Fruit fly (Drosophila melanogaster): ENCODE results near the gene CG8066.

The CG8066 gene

dm6 chr3R:14589483-14589882 lies 20.8 kb upstream of the CG8066 start:
- TF ChIP-seq CG12605 (GFP tag; IDR thresholded peaks at IDR 0.05): no peak
- TF ChIP-seq CG15710 (tag; optimal IDR thresholded peaks at IDR 0.05): peak; percentile 17
- peak; percentile 65; the same call in 2 of the 3 replicates for TF ChIP-seq CG4496 (GFP tag; IDR thresholded peaks at IDR 0.05)
- peak; percentile 28 for TF ChIP-seq CG8159 (tag; optimal IDR thresholded peaks at IDR 0.05)
- no peak for TF ChIP-seq gl (tag; optimal IDR thresholded peaks at IDR 0.05)
- TF ChIP-seq Pif1A (GFP tag; optimal IDR thresholded peaks at IDR 0.05): peak; percentile 12
- TF ChIP-seq CG34367 (tag; optimal IDR thresholded peaks at IDR 0.05): no peak
- TF ChIP-seq CG14655 (GFP tag; optimal IDR thresholded peaks at IDR 0.05): peak; percentile 49
- peak; percentile 31 for TF ChIP-seq CG8301 (tag; optimal IDR thresholded peaks at IDR 0.05)

dm6 chr3R:14586480-14587443 lies 18.1 kb upstream of the CG8066 start:
- TF ChIP-seq CG8301 (tag; optimal IDR thresholded peaks at IDR 0.05) (no peak), CG12605 (GFP tag; IDR thresholded peaks at IDR 0.05) (no peak), fd96Ca (GFP tag; IDR thresholded peaks at IDR 0.05) (no peak), CG9948 (tag; optimal IDR thresholded peaks at IDR 0.05) (no peak), CG13204 (GFP tag; optimal IDR thresholded peaks at IDR 0.05) (no peak), CG34367 (tag; optimal IDR thresholded peaks at IDR 0.05) (no peak), EcR (GFP tag; optimal IDR thresholded peaks at IDR 0.05) (no peak), CG8159 (tag; optimal IDR thresholded peaks at IDR 0.05) (no peak), Pif1B (GFP tag; optimal IDR thresholded peaks at IDR 0.05) (no peak), rn (GFP tag; IDR thresholded peaks at IDR 0.05) (no peak), Pif1A (GFP tag; optimal IDR thresholded peaks at IDR 0.05) (no peak), CG15710 (tag; optimal IDR thresholded peaks at IDR 0.05) (no peak)

DNA sequence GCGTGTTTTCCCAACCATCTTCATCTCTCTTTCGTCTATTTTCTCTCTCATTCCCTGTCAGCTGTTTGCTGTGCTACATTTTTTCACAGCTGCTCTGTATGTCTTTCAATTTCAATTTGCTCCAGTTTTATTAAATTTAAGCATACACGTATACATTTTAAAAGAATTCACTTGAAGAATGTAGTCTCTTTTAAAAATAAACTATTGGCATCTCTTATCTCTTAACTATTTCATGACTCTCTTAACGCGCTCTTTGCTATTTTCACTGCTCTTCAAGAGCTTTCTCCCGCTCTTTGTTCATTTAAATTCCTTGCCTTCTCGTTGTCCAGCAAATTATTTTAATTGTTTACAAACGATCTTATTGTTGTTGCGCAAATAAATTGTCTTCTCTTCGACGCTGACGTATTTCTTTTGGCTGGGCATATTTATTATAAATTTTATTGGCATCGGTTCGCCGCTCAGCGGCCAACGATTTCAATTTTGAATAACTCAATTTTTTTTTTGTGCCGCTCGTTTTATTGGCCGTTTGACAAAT lies 11.5 kb upstream of the CG8066 start:
- no peak for TF ChIP-seq CG34367 (tag; optimal IDR thresholded peaks at IDR 0.05)
- no peak for TF ChIP-seq fd96Ca (GFP tag; IDR thresholded peaks at IDR 0.05)
- TF ChIP-seq Pif1A (GFP tag; optimal IDR thresholded peaks at IDR 0.05): no peak
- TF ChIP-seq CG32121 (GFP tag; IDR thresholded peaks at IDR 0.05): no peak
- TF ChIP-seq CG14655 (GFP tag; optimal IDR thresholded peaks at IDR 0.05): no peak
- TF ChIP-seq CG12605 (GFP tag; IDR thresholded peaks at IDR 0.05): no peak
- TF ChIP-seq CG8159 (tag; optimal IDR thresholded peaks at IDR 0.05): no peak
- no peak for TF ChIP-seq CG15710 (tag; optimal IDR thresholded peaks at IDR 0.05)
- no peak for TF ChIP-seq gl (tag; optimal IDR thresholded peaks at IDR 0.05)
- no peak for TF ChIP-seq CG8301 (tag; optimal IDR thresholded peaks at IDR 0.05)
- no peak for TF ChIP-seq rn (GFP tag; IDR thresholded peaks at IDR 0.05)
- TF ChIP-seq CG4496 (GFP tag; IDR thresholded peaks at IDR 0.05): no peak
- TF ChIP-seq CG9948 (tag; optimal IDR thresholded peaks at IDR 0.05): no peak

DNA sequence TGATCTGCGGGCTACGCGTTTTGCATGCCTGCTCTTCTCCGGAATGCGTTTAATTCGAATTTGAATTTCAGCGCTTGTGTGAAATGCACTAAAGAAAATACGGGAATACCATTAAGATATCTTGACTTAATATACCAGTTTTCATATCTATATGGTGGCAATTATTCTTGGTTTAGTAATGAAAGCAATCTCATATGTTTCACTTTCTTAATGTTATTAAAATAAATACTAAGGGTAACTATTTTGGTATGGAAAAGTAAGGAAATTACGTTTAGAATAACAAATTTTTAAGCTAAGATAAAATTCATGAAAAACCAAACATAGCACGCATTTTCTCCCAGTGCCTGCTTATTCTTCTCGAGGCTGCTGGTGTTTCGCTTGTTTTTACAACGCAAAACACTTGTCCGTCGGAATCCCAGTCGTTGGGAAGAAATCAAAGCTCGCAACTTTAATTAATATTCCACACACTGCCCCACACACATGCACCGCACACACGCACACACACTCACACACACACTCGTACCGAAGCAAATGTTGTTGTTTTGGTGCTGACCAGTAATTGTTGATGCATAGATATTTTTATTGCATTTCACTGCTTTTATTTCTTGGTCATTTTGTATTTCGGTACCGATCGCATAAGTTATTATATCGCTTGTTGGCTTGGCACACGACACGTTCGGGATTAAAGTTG lies 9.3 kb upstream of the CG8066 start:
- TF ChIP-seq CG17806 (tag; optimal IDR thresholded peaks at IDR 0.05): no peak
- TF ChIP-seq CG9948 (tag; optimal IDR thresholded peaks at IDR 0.05): peak; percentile 32
- peak; percentile 46 for TF ChIP-seq CG8159 (tag; optimal IDR thresholded peaks at IDR 0.05)
- TF ChIP-seq gl (tag; optimal IDR thresholded peaks at IDR 0.05): no peak
- TF ChIP-seq CG13204 (GFP tag; optimal IDR thresholded peaks at IDR 0.05): no peak
- peak; percentile 3 for TF ChIP-seq Snoo (tag; optimal IDR thresholded peaks at IDR 0.05)
- peak; percentile 4 for TF ChIP-seq CG14655 (GFP tag; optimal IDR thresholded peaks at IDR 0.05)
- TF ChIP-seq CG34367 (tag; optimal IDR thresholded peaks at IDR 0.05): peak; percentile 0
- peak; percentile 47 for TF ChIP-seq CG15710 (tag; optimal IDR thresholded peaks at IDR 0.05)
- TF ChIP-seq CG32121 (GFP tag; IDR thresholded peaks at IDR 0.05): peak; percentile 36; the same call in 1 of the 2 replicates
- TF ChIP-seq D1 (tag; optimal IDR thresholded peaks at IDR 0.05): no peak

dm6 chr3R:14576692-14577646 lies 8.3 kb upstream of the CG8066 start, which contains the start of gene stumps:
Gene stumps (plus strand): TSS chr3R:14577217.
- TF ChIP-seq CG32121 (GFP tag; IDR thresholded peaks at IDR 0.05): peak; percentile 74
- no peak for TF ChIP-seq Pif1B (GFP tag; optimal IDR thresholded peaks at IDR 0.05)
- peak; percentile 35; the same call in 1 of the 2 replicates for TF ChIP-seq Ets98B (GFP tag; IDR thresholded peaks at IDR 0.05)
- TF ChIP-seq CG12605 (GFP tag; IDR thresholded peaks at IDR 0.05): 0 out of 2 replicates have a peak, but pooled peaks have one; percentile 21
- peak; percentile 32 for TF ChIP-seq CG14655 (GFP tag; optimal IDR thresholded peaks at IDR 0.05)
- TF ChIP-seq Pif1A (GFP tag; optimal IDR thresholded peaks at IDR 0.05): no peak
- no peak for TF ChIP-seq CG10348 (GFP tag; IDR thresholded peaks at IDR 0.05)
- no peak for TF ChIP-seq gl (tag; optimal IDR thresholded peaks at IDR 0.05)
- no peak for TF ChIP-seq CG13204 (GFP tag; optimal IDR thresholded peaks at IDR 0.05)
- no peak for TF ChIP-seq CG17806 (tag; optimal IDR thresholded peaks at IDR 0.05)
- no peak for TF ChIP-seq Snoo (tag; optimal IDR thresholded peaks at IDR 0.05)
- peak; percentile 56; the same call in 2 of the 3 replicates for TF ChIP-seq CG4496 (GFP tag; IDR thresholded peaks at IDR 0.05)
- peak; percentile 12 for TF ChIP-seq CG8301 (tag; optimal IDR thresholded peaks at IDR 0.05)
- no peak for TF ChIP-seq EcR (GFP tag; optimal IDR thresholded peaks at IDR 0.05)
